Worm (Caenorhabditis elegans) whole organism, L4/young adult: ENCODE results near the gene C43H6.4.

Experiments
- dao-5 ChIP-seq: sonication (generic microtip); optimal IDR thresholded peaks from 2 replicates; lab custom pipeline; 2016; ENCODE audit warnings: missing genotype, missing genetic modification characterization, moderate library complexity, missing compliant biosample characterization
- him-1 ChIP-seq: sonication (generic microtip); optimal IDR thresholded peaks from 2 replicates; lab custom pipeline; 2016; ENCODE audit warnings: missing genotype, missing genetic modification reagents, missing genetic modification characterization, missing compliant biosample characterization

ce11 chrX:2375300-2376035, 28.4 kb upstream of the C43H6.4 start, which contains the start of gene F47G3.3:
- TF ChIP-seq him-1 (tag; lab: Kevin White, UChicago) = no peak
- TF ChIP-seq dao-5 = no peak
